Worm (Caenorhabditis elegans) whole organism, late embryonic: Measurements from ENCODE around the gene Y17G9B.8.

ENCODE experiments used
- F13H6.1 ChIP-seq: sonication (generic microtip); optimal IDR thresholded peaks from 2 replicates; lab custom pipeline; 2016; ENCODE audit warnings: missing genetic modification characterization, missing compliant biosample characterization
- K02D7.2 ChIP-seq: sonication (generic microtip); optimal IDR thresholded peaks from 2 replicates; lab custom pipeline; 2017; ENCODE audit warnings: mild to moderate bottlenecking, missing genetic modification characterization, missing compliant biosample characterization
- T23F11.4 ChIP-seq: fragments of 200-800 bp; sonication (Bioruptor generic); optimal IDR thresholded peaks from 2 replicates; lab custom pipeline; 2018; ENCODE audit warnings: mild to moderate bottlenecking, missing genetic modification characterization, missing compliant biosample characterization
- Y22D7AL.16 ChIP-seq: sonication (generic microtip); optimal IDR thresholded peaks from 2 replicates; lab custom pipeline; 2016; ENCODE audit warnings: missing genetic modification characterization, missing compliant biosample characterization
- ceh-19 ChIP-seq: fragments of 200-800 bp; sonication (Bioruptor generic); optimal IDR thresholded peaks from 2 replicates; lab custom pipeline; 2018; ENCODE audit warnings: mild to moderate bottlenecking, missing genetic modification characterization, missing compliant biosample characterization
- ceh-22 ChIP-seq: sonication (generic microtip); optimal IDR thresholded peaks from 2 replicates; lab custom pipeline; 2017; ENCODE audit warnings: missing biosample characterization, missing genetic modification characterization
- ceh-31 ChIP-seq: sonication (generic microtip); optimal IDR thresholded peaks from 2 replicates; lab custom pipeline; 2016; ENCODE audit warnings: missing genetic modification characterization, missing compliant biosample characterization
- ceh-45 ChIP-seq: fragments of 200-800 bp; sonication (Bioruptor generic); IDR thresholded peaks from 2 replicates; pipeline ENCODE4 v1.3.6; 2022; ENCODE audit warnings: missing genetic modification reagents, missing genetic modification characterization, missing compliant biosample characterization
- ceh-6 ChIP-seq: fragments of 200-800 bp; sonication (Bioruptor generic); optimal IDR thresholded peaks from 2 replicates; lab custom pipeline; 2018; ENCODE audit warnings: mild to moderate bottlenecking, missing genetic modification characterization, missing compliant biosample characterization
- ceh-9 ChIP-seq: sonication (generic microtip); optimal IDR thresholded peaks from 2 replicates; lab custom pipeline; 2016; ENCODE audit warnings: mild to moderate bottlenecking, missing genetic modification characterization, inconsistent platforms, missing compliant biosample characterization
- che-1 ChIP-seq: sonication (generic microtip); optimal IDR thresholded peaks from 2 replicates; lab custom pipeline; 2016; ENCODE audit warnings: mild to moderate bottlenecking, missing genetic modification characterization, missing compliant biosample characterization
- dmd-4 ChIP-seq: sonication (generic microtip); optimal IDR thresholded peaks from 2 replicates; lab custom pipeline; 2016; ENCODE audit warnings: borderline replicate concordance, missing genetic modification characterization, missing compliant biosample characterization
- dve-1 ChIP-seq: sonication (generic microtip); optimal IDR thresholded peaks from 2 replicates; lab custom pipeline; 2017; ENCODE audit warnings: antibody characterized with exemption, mild to moderate bottlenecking, missing genetic modification characterization, missing compliant biosample characterization
- eyg-1 ChIP-seq: sonication (generic microtip); optimal IDR thresholded peaks from 2 replicates; lab custom pipeline; 2016; ENCODE audit warnings: missing genotype, missing genetic modification characterization, missing compliant biosample characterization
- fax-1 ChIP-seq: sonication (generic microtip); optimal IDR thresholded peaks from 2 replicates; lab custom pipeline; 2016; ENCODE audit warnings: missing genotype, missing genetic modification characterization, missing compliant biosample characterization
- fkh-10 ChIP-seq: fragments of 150-350 bp; optimal IDR thresholded peaks from 2 replicates; lab custom pipeline; 2014; ENCODE audit warnings: missing biosample characterization, missing genetic modification reagents, missing genetic modification characterization
- fkh-6 ChIP-seq: sonication (generic microtip); optimal IDR thresholded peaks from 2 replicates; lab custom pipeline; 2016; ENCODE audit warnings: missing genetic modification characterization, missing compliant biosample characterization
- hlh-15 ChIP-seq: sonication (generic microtip); optimal IDR thresholded peaks from 2 replicates; lab custom pipeline; 2016; ENCODE audit warnings: missing genetic modification characterization, missing compliant biosample characterization
- hlh-8 ChIP-seq: sonication (generic microtip); optimal IDR thresholded peaks from 2 replicates; lab custom pipeline; 2016; ENCODE audit warnings: missing genotype, missing genetic modification characterization, missing compliant biosample characterization
- lim-6 ChIP-seq: sonication (generic microtip); optimal IDR thresholded peaks from 2 replicates; lab custom pipeline; 2016; ENCODE audit warnings: missing genetic modification characterization, missing compliant biosample characterization
- mec-3 ChIP-seq: sonication (generic microtip); optimal IDR thresholded peaks from 2 replicates; lab custom pipeline; 2016; ENCODE audit warnings: borderline replicate concordance, missing genetic modification characterization, missing compliant biosample characterization
- nfya-1 ChIP-seq: sonication (generic microtip); optimal IDR thresholded peaks from 2 replicates; lab custom pipeline; 2017; ENCODE audit warnings: missing genetic modification characterization, mild to moderate bottlenecking, missing compliant biosample characterization, antibody characterized with exemption, moderate library complexity
- pha-2 ChIP-seq: sonication (generic microtip); optimal IDR thresholded peaks from 2 replicates; lab custom pipeline; 2017; ENCODE audit warnings: mild to moderate bottlenecking, missing genetic modification characterization, missing compliant biosample characterization
- pha-4 ChIP-seq: fragments of 150-350 bp; optimal IDR thresholded peaks from 2 replicates; lab custom pipeline; 2018; ENCODE audit warnings: missing biosample characterization, missing genetic modification reagents, missing genetic modification characterization
- pqm-1 ChIP-seq: sonication (generic microtip); optimal IDR thresholded peaks from 2 replicates; lab custom pipeline; 2016; ENCODE audit warnings: missing genetic modification characterization, missing compliant biosample characterization
- rnt-1 ChIP-seq: sonication (generic microtip); optimal IDR thresholded peaks from 2 replicates; lab custom pipeline; 2016; ENCODE audit warnings: missing genetic modification characterization, missing compliant biosample characterization
- sdc-2 ChIP-seq: sonication (generic microtip); optimal IDR thresholded peaks from 2 replicates; lab custom pipeline; 2016; ENCODE audit warnings: missing genotype, missing genetic modification characterization, missing compliant biosample characterization
- sox-4 ChIP-seq: sonication (generic microtip); optimal IDR thresholded peaks from 2 replicates; lab custom pipeline; 2017; ENCODE audit warnings: mild to moderate bottlenecking, missing genetic modification characterization, inconsistent platforms, missing compliant biosample characterization
- tbx-7 ChIP-seq: sonication (generic microtip); optimal IDR thresholded peaks from 2 replicates; lab custom pipeline; 2016; ENCODE audit warnings: missing genotype, missing genetic modification characterization, missing compliant biosample characterization
- ttx-3 ChIP-seq: sonication (generic microtip); optimal IDR thresholded peaks from 2 replicates; lab custom pipeline; 2016; ENCODE audit warnings: missing genetic modification reagents, missing genetic modification characterization, missing compliant biosample characterization
- unc-3 ChIP-seq, 2 experiments: fragments of 200-800 bp in 1 of 2; sonication (Bioruptor generic) in 1 of 2; sonication (generic microtip) in 1 of 2; conservative IDR thresholded peaks in 1 of 2; optimal IDR thresholded peaks in 1 of 2; 2 replicates each; pipeline versions ENCODE4 v1.3.6 to Lab custom; 2016 to 2022; ENCODE audit warnings: missing compliant biosample characterization in 2 of 2, missing genetic modification characterization in 2 of 2, missing genetic modification reagents in 1 of 2
- unc-55 ChIP-seq: sonication (generic microtip); optimal IDR thresholded peaks from 2 replicates; lab custom pipeline; 2017; ENCODE audit warnings: missing biosample characterization, missing genetic modification reagents, missing genetic modification characterization

Y17G9B.8 gene

DNA sequence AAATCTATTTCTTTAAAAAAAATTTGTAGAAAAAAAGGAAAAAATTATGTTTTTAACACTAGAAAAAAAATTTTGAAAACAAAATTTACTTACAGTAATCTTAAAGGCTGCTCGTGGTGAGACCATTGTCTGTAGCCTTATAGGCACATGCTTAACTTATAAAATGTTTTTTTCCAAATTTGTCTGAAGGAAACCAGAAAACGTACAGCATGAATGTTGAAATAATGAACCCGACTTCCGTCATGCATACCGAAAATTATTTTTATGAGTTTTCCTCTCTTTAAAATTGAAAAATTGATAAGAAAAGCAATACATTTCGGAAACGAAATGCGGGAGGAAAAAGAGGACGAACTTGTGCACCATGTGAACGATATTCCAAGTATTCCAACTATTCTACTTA lies 13.2 kb upstream of the Y17G9B.8 start, which contains the start of gene R11E3.2:
Gene R11E3.2 (plus strand): TSS at position 301 of the 400 bp plus-strand sequence.
- TF ChIP-seq hlh-15 (tag; lab: Kevin White, UChicago) (no peak), dve-1 (tag; lab: Kevin White, UChicago) (no peak), tbx-7 (no peak), fax-1 (tag; lab: Kevin White, UChicago) (no peak), rnt-1 (tag; lab: Kevin White, UChicago) (no peak), lim-6 (no peak), che-1 (no peak), unc-55 (GFP tag; lab: Kevin White, UChicago) (no peak), pha-4 (tag; lab: Kevin White, UChicago) (no peak), ceh-31 (tag; lab: Kevin White, UChicago) (no peak), T23F11.4 (no peak), ttx-3 (no peak), sox-4 (no peak), pha-2 (no peak), nfya-1 (tag; lab: Kevin White, UChicago) (no peak), eyg-1 (tag; lab: Kevin White, UChicago) (no peak), mec-3 (tag; lab: Kevin White, UChicago) (no peak), F13H6.1 (tag; lab: Kevin White, UChicago) (no peak)
- TF ChIP-seq, all 69 proteins: peak for 0

ce11 chrIV:4764422-4764821 lies 5.8 kb upstream of the Y17G9B.8 start, which contains the start of gene npp-26:
npp-26 (plus strand) TSS chrIV:4764722.
- TF ChIP-seq K02D7.2 (tag; lab: Kevin White, UChicago) (no peak), ceh-22 (tag; lab: Kevin White, UChicago) (no peak), fkh-6 (tag; lab: Kevin White, UChicago) (no peak), T23F11.4 (no peak), dmd-4 (tag; lab: Kevin White, UChicago) (no peak)

DNA sequence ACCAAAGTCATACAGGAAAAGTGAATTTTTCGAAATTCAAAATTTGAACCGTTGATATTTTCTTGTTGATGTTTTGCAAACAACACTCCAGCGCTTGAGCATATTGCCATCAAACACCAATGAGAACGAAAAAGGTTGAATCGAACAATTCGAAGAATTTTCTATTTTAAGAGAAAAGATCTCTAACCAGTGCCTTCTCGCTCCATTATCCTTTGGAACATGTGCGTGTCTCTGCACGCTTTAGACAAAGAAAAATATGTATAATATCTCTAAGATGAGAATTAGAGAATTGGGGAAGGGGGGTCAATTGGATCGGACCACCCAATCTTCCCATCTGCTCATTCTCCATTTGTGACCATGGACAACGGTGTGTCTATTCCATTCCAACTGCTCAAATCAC lies 5.2 kb upstream of the Y17G9B.8 start, which contains the start of gene Y17G9B.2:
Gene Y17G9B.2 (plus strand): TSS at position 301 of the 400 bp plus-strand sequence.
- TF ChIP-seq ceh-9 (tag; lab: Kevin White, UChicago) (no peak), sdc-2 (tag; lab: Kevin White, UChicago) (no peak), tbx-7 (no peak), pqm-1 (tag; lab: Kevin White, UChicago) (no peak), unc-55 (GFP tag; lab: Kevin White, UChicago) (no peak), ceh-6 (GFP tag; lab: Kevin White, UChicago) (no peak), Y22D7AL.16 (tag; lab: Kevin White, UChicago) (no peak), ceh-45 (no peak), mec-3 (tag; lab: Kevin White, UChicago) (no peak)

DNA sequence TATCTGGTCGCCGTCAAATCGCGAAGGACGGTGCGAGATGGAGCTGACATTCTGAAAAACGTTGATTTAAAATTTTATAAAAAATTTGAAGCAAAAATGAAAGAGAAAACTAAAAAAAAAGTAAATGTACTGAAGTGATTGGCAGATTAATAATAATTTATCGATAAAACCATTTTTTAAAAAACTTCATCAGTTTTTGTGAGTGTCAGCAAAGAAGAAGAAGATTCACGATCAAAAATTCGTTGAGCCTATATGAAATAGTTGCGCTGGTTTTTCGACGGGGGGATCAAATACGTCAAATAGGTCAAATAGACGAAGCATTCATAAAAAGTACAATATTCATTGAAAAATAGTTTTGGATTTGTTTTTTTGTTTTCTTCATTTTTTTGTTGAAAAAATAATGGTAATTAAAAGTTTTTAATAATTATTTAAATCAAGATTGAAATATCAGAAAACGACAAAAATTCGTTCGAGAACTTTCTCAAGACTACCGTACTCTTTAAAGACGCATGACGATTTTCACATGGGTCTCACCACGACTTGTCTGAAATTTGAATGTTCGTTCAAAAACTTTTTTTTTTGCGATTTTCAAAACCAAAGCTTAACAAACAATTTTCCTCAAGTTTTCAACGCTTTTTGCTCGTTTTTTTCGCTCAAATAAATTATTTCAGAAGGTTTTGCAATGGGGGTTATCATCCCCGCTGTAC lies 1.9 kb upstream of the Y17G9B.8 start, which contains the start of the genes memi-1 and cyp-31A3:
Gene memi-1 (minus strand): TSS at position 51 of the 707 bp plus-strand sequence.
Gene cyp-31A3 (plus strand): TSS at position 672 of the 707 bp plus-strand sequence.
- TF ChIP-seq ceh-19 (GFP tag; lab: Kevin White, UChicago) (no peak), mec-3 (tag; lab: Kevin White, UChicago) (no peak), rnt-1 (tag; lab: Kevin White, UChicago) (no peak), ceh-6 (GFP tag; lab: Kevin White, UChicago) (no peak), fkh-10 (GFP tag; lab: Kevin White, UChicago) (no peak), unc-3 (GFP tag; conservative IDR thresholded peaks at IDR 0.05; lab: Robert Waterston, UW) (no peak), unc-3 (tag; optimal IDR thresholded peaks at IDR 0.05; lab: Kevin White, UChicago) (no peak), hlh-8 (no peak), sox-4 (no peak), unc-55 (GFP tag; lab: Kevin White, UChicago) (no peak)
